Worm (Caenorhabditis elegans) whole organism, L3 larva: ENCODE results near the gene ugt-17.

Experiments
- R02D3.7 ChIP-seq: fragments of 150-350 bp; optimal IDR thresholded peaks from 2 replicates; lab custom pipeline; 2014; ENCODE audit warnings: missing biosample characterization, missing genetic modification characterization
- ZK546.5 ChIP-seq: sonication (generic microtip); optimal IDR thresholded peaks from 2 replicates; lab custom pipeline; 2017; ENCODE audit warnings: missing biosample characterization, missing genetic modification characterization
- aly-2 ChIP-seq: fragments of 150-350 bp; optimal IDR thresholded peaks from 2 replicates; lab custom pipeline; 2014; ENCODE audit warnings: missing biosample characterization, missing genetic modification characterization
- ceh-16 ChIP-seq: sonication (generic microtip); optimal IDR thresholded peaks from 2 replicates; lab custom pipeline; 2017; ENCODE audit warnings: missing biosample characterization, missing genetic modification characterization
- ceh-28 ChIP-seq: fragments of 150-350 bp; optimal IDR thresholded peaks from 2 replicates; lab custom pipeline; 2014; ENCODE audit warnings: missing biosample characterization, missing genetic modification reagents, missing genetic modification characterization
- ceh-82 ChIP-seq: fragments of 150-350 bp; optimal IDR thresholded peaks from 2 replicates; lab custom pipeline; 2014; ENCODE audit warnings: missing biosample characterization, missing genetic modification characterization
- ceh-9 ChIP-seq: sonication (generic microtip); optimal IDR thresholded peaks from 2 replicates; lab custom pipeline; 2018; ENCODE audit warnings: missing biosample characterization, missing genetic modification characterization
- daf-12 ChIP-seq: fragments of 150-350 bp; optimal IDR thresholded peaks from 2 replicates; lab custom pipeline; 2014; ENCODE audit warnings: missing biosample characterization, missing genetic modification reagents, missing genetic modification characterization
- egl-27 ChIP-seq: sonication (generic microtip); optimal IDR thresholded peaks from 4 replicates; lab custom pipeline; 2017; ENCODE audit warnings: missing biosample characterization, missing genetic modification reagents, missing genetic modification characterization
- egl-5 ChIP-seq: fragments of 150-350 bp; optimal IDR thresholded peaks from 2 replicates; lab custom pipeline; 2017; ENCODE audit warnings: missing biosample characterization, missing genetic modification reagents, missing genetic modification characterization, inconsistent platforms
- elt-2 ChIP-seq: sonication (generic microtip); optimal IDR thresholded peaks from 2 replicates; lab custom pipeline; 2016; ENCODE audit warnings: missing genetic modification reagents, mild to moderate bottlenecking, missing genetic modification characterization, missing compliant biosample characterization
- elt-3 ChIP-seq, 3 experiments: fragments of 150-350 bp in 1 of 3; sonication (generic microtip) in 2 of 3; optimal IDR thresholded peaks; 2 replicates in 2 of 3; 4 replicates in 1 of 3; lab custom pipeline; 2014 to 2017; ENCODE audit warnings: missing biosample characterization in 3 of 3, missing genetic modification characterization in 3 of 3
- eor-1 ChIP-seq, 2 experiments: fragments of 150-350 bp; optimal IDR thresholded peaks; 2 replicates each; lab custom pipeline; 2014 to 2018; ENCODE audit warnings: missing biosample characterization in 2 of 2, missing genetic modification characterization in 2 of 2
- fkh-10 ChIP-seq: sonication (generic microtip); optimal IDR thresholded peaks from 2 replicates; lab custom pipeline; 2017; ENCODE audit warnings: missing biosample characterization, missing genetic modification reagents, missing genetic modification characterization
- fkh-2 ChIP-seq: fragments of 150-350 bp; optimal IDR thresholded peaks from 2 replicates; lab custom pipeline; 2014; ENCODE audit warnings: missing biosample characterization, missing genetic modification reagents, missing genetic modification characterization
- fos-1 ChIP-seq: fragments of 150-350 bp; optimal IDR thresholded peaks from 2 replicates; lab custom pipeline; 2014; ENCODE audit warnings: missing biosample characterization, missing genetic modification characterization
- jun-1 ChIP-seq: fragments of 150-350 bp; optimal IDR thresholded peaks from 2 replicates; lab custom pipeline; 2014; ENCODE audit warnings: missing biosample characterization, missing genetic modification reagents, missing genetic modification characterization
- lin-39 ChIP-seq: fragments of 150-350 bp; optimal IDR thresholded peaks from 2 replicates; lab custom pipeline; 2018; ENCODE audit warnings: missing biosample characterization, missing genetic modification reagents, missing genetic modification characterization
- lsy-12 ChIP-seq: sonication (generic microtip); optimal IDR thresholded peaks from 2 replicates; lab custom pipeline; 2016; ENCODE audit warnings: mild to moderate bottlenecking, missing genetic modification characterization, missing compliant biosample characterization
- mdl-1 ChIP-seq: fragments of 150-350 bp; optimal IDR thresholded peaks from 2 replicates; lab custom pipeline; 2014; ENCODE audit warnings: missing biosample characterization, missing genetic modification characterization
- mml-1 ChIP-seq: fragments of 150-350 bp; sonication (generic microtip); optimal IDR thresholded peaks from 3 replicates; lab custom pipeline; 2014; ENCODE audit warnings: missing biosample characterization, missing genetic modification characterization
- nhr-12 ChIP-seq: fragments of 150-350 bp; optimal IDR thresholded peaks from 2 replicates; lab custom pipeline; 2014; ENCODE audit warnings: missing biosample characterization, missing genetic modification characterization
- nhr-237 ChIP-seq: fragments of 150-350 bp; optimal IDR thresholded peaks from 2 replicates; lab custom pipeline; 2014; ENCODE audit warnings: missing biosample characterization, missing genetic modification characterization
- nhr-25 ChIP-seq: sonication (generic microtip); optimal IDR thresholded peaks from 2 replicates; lab custom pipeline; 2017; ENCODE audit warnings: missing biosample characterization, missing genetic modification characterization
- nhr-28 ChIP-seq: fragments of 150-350 bp; optimal IDR thresholded peaks from 2 replicates; lab custom pipeline; 2014; ENCODE audit warnings: missing biosample characterization, missing genetic modification characterization
- nhr-67 ChIP-seq: fragments of 150-350 bp; optimal IDR thresholded peaks from 2 replicates; lab custom pipeline; 2014; ENCODE audit warnings: missing biosample characterization, missing genetic modification characterization
- nhr-77 ChIP-seq: fragments of 150-350 bp; optimal IDR thresholded peaks from 2 replicates; lab custom pipeline; 2014; ENCODE audit warnings: missing biosample characterization, missing genetic modification characterization
- pqm-1 ChIP-seq: fragments of 150-350 bp; optimal IDR thresholded peaks from 2 replicates; lab custom pipeline; 2017; ENCODE audit warnings: missing biosample characterization, missing genetic modification characterization, inconsistent platforms
- sea-2 ChIP-seq: fragments of 150-350 bp; sonication (generic microtip); optimal IDR thresholded peaks from 4 replicates; lab custom pipeline; 2014; ENCODE audit warnings: missing biosample characterization, missing genetic modification reagents, missing genetic modification characterization
- skn-1 ChIP-seq: fragments of 150-350 bp; optimal IDR thresholded peaks from 2 replicates; lab custom pipeline; 2014; ENCODE audit warnings: missing biosample characterization, missing genetic modification characterization
- tbx-2 ChIP-seq: sonication (generic microtip); optimal IDR thresholded peaks from 2 replicates; lab custom pipeline; 2016; ENCODE audit warnings: mild to moderate bottlenecking, missing genetic modification characterization, missing compliant biosample characterization
- unc-62 ChIP-seq: fragments of 150-350 bp; sonication (generic microtip); optimal IDR thresholded peaks from 4 replicates; lab custom pipeline; 2014; ENCODE audit warnings: missing biosample characterization, missing genetic modification reagents, missing genetic modification characterization
- ztf-11 ChIP-seq: fragments of 150-350 bp; optimal IDR thresholded peaks from 2 replicates; lab custom pipeline; 2014; ENCODE audit warnings: missing biosample characterization, missing genetic modification characterization
- ztf-4 ChIP-seq: fragments of 150-350 bp; optimal IDR thresholded peaks from 2 replicates; lab custom pipeline; 2014; ENCODE audit warnings: missing biosample characterization, missing genetic modification characterization

Gene ugt-17

DNA sequence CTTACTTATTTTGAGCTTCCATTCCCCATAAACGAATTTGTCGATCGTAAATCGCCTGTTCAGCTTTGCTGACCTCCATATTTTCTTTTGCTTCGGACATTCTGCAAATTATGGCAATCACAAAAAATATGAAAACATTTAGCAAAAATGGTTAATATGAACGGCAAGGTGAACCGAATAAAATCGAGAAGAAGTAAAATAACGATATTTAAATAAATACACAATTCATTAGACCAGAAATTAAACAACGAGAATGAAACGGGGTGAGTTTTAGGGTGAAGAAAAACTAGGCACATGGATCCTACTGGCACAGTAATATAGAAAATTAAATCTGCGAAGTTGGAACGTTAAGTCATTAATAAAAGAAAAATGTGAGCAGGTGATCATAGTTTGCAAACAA lies 25.4 kb upstream of the ugt-17 start, which contains the start of gene aos-1:
aos-1 (minus strand) TSS at position 101 of the 400 bp plus-strand sequence.
- TF ChIP-seq ZK546.5 (no peak), egl-27 (tag; lab: Kevin White, UChicago) (no peak)
- TF ChIP-seq, all 47 proteins: peak for 0

DNA sequence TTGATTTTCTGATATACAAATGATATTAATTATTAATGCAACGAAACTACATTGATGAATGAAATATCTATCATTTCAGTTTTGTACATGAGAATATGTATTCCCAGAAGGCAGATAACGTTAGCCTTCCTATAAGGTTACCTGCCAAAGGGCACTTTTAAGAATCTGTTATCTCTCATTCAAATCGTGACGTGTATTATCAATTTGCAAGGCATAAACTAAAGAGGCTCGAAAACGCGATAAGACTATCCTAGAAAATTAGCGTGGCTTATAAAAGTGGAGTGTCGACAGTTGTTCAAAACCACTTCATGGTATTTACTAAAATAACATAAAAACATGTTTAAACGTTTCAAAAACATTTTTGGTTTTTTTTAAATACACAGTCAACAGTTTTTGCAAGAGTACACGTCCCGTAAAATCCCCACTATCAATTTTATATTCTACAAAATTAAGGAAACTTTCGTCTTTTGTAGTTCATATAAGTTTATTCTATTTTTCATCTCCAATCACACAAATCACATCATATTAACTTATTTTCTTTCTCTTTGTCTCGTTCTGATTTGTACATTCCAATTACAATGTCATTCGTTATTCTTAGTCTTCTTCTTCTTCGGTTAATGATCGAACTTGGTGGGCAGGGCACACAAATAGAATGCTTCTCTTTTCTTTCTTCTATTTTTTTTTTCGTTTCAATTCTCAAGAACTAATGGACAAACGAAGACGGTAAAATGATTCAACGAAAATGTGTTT lies 20.2 kb upstream of the ugt-17 start, which contains the start of gene C08B6.10:
C08B6.10 (plus strand) TSS at position 700 of the 750 bp plus-strand sequence.
- TF ChIP-seq aly-2 (tag; lab: Kevin White, UChicago) = no peak
- TF ChIP-seq nhr-237 = no peak
- TF ChIP-seq elt-2 (tag; lab: Kevin White, UChicago) = peak; percentile 68

DNA sequence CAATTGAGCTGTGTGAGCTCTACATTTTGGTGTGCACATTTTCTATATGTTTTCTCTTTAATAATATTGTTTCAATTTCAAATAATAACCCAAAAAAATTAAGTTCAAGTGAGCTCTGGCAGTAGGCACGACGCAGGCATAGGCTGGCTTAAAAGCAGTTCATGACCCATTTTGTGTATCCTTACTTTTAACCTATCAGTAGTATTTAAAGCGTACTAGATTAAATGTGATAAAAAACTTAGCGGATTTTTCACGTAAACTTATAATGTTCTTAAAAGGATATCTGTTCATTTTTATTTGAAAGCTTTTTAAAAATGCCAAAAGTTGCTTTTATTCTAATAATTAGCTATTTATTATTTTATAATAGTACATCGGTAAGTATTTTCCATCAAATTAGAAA lies 18.6 kb upstream of the ugt-17 start, which contains the start of gene C08B6.6:
C08B6.6 (plus strand) TSS at position 301 of the 400 bp plus-strand sequence.
- TF ChIP-seq ceh-28 (tag; lab: Kevin White, UChicago) (no peak), aly-2 (tag; lab: Kevin White, UChicago) (no peak), daf-12 (tag; lab: Kevin White, UChicago) (no peak), nhr-67 (tag; lab: Kevin White, UChicago) (no peak), egl-27 (tag; lab: Kevin White, UChicago) (no peak), lin-39 (tag; lab: Kevin White, UChicago) (no peak), ztf-4 (tag; lab: Kevin White, UChicago) (no peak), nhr-12 (no peak)

DNA sequence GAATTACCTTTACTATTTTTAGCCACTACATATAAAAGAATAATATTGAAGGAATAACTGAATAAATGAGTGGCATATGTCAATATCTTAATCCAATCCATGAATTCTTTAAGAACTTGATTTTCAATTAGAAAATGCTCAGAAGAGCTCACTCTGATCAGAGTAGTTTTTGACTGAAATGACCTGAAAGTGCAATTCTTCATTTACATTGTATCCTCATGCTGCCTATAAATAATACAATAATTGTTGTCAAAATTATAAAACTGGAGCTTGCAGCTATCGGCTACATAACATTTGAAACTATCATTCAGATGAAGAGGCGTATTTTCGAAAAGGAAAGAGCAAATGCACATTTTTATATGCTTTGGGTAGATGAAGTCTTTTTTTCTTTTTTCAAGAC lies 17.9 kb upstream of the ugt-17 start, which contains the start of gene srxa-19:
srxa-19 (minus strand) TSS at position 101 of the 400 bp plus-strand sequence.
- TF ChIP-seq tbx-2 (tag; lab: Kevin White, UChicago) = no peak

DNA sequence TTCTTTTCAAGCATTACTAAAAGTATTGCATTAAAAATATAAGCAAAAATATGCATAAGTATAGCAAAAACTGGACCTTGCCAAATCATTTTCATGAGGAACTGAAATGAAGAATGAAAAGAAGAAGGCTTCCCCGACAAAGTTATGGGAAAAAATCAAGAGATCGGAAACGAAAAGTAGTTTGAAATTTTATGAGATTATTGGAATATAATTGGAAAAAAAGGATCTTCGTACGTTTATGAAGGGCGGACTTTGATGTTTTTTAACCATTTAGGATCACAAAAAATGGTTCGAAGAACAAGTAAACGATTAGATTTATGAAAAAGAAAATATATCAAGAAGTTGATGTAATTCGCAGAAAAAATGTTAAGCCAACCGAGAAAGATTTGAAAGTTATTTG lies 16.1 kb upstream of the ugt-17 start, which contains the start of gene srxa-18:
srxa-18 (minus strand) TSS at position 100 of the 400 bp plus-strand sequence.
- TF ChIP-seq lsy-12 (tag; lab: Kevin White, UChicago) (no peak), elt-3 (tag; optimal IDR thresholded peaks at IDR 0.05; lab: Kevin White, UChicago) (no peak), tbx-2 (tag; lab: Kevin White, UChicago) (no peak), nhr-28 (no peak), pqm-1 (tag; lab: Kevin White, UChicago) (no peak), skn-1 (no peak), R02D3.7 (tag; lab: Kevin White, UChicago) (no peak), sea-2 (GFP tag; lab: Kevin White, UChicago) (no peak), ZK546.5 (no peak), ceh-16 (tag; lab: Kevin White, UChicago) (no peak), fkh-10 (GFP tag; lab: Kevin White, UChicago) (no peak), nhr-77 (tag; lab: Kevin White, UChicago) (no peak), nhr-25 (no peak), eor-1 (tag; optimal IDR thresholded peaks at IDR 0.05; lab: Kevin White, UChicago) (no peak), unc-62 (GFP tag; lab: Kevin White, UChicago) (no peak)

DNA sequence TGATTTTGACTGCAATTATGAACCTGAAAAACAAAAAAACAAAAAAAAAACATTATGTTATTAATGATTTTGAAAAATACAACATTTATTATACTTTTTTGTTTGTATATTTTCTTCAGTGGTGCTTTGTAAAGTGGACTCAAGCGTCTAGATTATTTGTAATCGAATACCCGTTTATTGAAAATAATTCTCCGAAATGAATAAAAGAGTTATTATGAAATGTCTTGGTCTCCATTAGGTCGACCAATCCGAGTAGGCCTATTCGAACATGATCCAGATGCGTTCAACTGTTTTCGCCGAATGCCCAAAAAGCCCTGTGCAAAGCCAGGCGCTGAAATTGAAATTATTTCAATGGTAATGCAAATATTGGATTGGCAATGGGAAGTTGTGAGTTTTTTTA lies 12.7 kb upstream of the ugt-17 start, which contains the start of gene C08B6.5:
C08B6.5 (plus strand) TSS at position 301 of the 400 bp plus-strand sequence.
- TF ChIP-seq egl-27 (tag; lab: Kevin White, UChicago) = no peak

DNA sequence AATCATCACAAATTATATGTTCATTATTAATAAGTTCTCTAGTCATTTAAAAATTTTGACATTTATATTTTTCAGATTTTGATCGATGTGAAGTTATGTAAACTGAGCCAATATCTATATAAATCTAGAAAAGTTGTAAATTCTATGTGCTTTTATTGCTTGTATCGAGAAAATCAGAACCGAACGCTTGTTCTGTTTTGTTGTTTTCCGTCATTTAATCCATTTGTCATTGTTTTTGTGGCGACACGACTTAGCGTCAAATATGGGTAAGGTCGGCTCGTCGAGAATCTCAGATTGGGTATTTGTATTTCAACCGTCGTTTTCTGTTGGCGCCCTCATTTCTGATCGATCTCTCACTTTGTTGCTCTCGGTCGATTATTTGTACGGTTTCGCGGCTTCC lies 9.6 kb upstream of the ugt-17 start, which contains the start of gene cht-5:
cht-5 (plus strand) TSS at position 301 of the 400 bp plus-strand sequence.
- TF ChIP-seq mdl-1 (tag; lab: Kevin White, UChicago) = no peak
- no peak for TF ChIP-seq nhr-28
- TF ChIP-seq nhr-67 (tag; lab: Kevin White, UChicago) = no peak

DNA sequence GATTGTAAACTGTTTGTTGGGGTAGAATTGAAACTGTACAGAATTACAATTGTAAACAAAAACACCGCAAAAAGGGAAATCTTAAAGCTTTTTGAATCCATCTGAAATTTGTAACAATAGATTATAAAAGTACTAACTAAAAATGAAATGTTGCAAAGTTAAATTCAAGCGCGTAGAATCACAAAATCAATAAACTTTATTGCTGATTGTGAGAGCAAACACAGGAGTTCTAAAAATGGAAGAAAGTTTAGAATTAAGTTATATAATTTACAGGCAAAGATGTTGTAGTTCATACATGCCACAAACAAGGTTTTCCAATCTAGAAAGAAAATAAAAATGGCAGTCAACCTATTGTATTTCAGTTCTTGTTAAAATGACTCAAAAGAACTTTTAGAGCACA lies 7.4 kb upstream of the ugt-17 start, which contains the start of gene C08B6.3:
C08B6.3 (minus strand) TSS at position 101 of the 400 bp plus-strand sequence.
- TF ChIP-seq mml-1 = no peak
- TF ChIP-seq nhr-237 = no peak
- no peak for TF ChIP-seq ceh-9 (tag; lab: Kevin White, UChicago)
- TF ChIP-seq ztf-11 (tag; lab: Kevin White, UChicago) = no peak
- no peak for TF ChIP-seq egl-5
- no peak for TF ChIP-seq ceh-16 (tag; lab: Kevin White, UChicago)
- TF ChIP-seq aly-2 (tag; lab: Kevin White, UChicago) = no peak
- TF ChIP-seq jun-1 (tag; lab: Kevin White, UChicago) = no peak
- TF ChIP-seq fos-1 (tag; lab: Kevin White, UChicago) = no peak
- no peak for TF ChIP-seq tbx-2 (tag; lab: Kevin White, UChicago)
- TF ChIP-seq R02D3.7 (tag; lab: Kevin White, UChicago) = no peak
- no peak for TF ChIP-seq lsy-12 (tag; lab: Kevin White, UChicago)
- TF ChIP-seq fkh-2 (tag; lab: Kevin White, UChicago) = no peak
- no peak for TF ChIP-seq ceh-82 (tag; lab: Kevin White, UChicago)
- TF ChIP-seq nhr-77 (tag; lab: Kevin White, UChicago) = no peak
- no peak for TF ChIP-seq egl-27 (tag; lab: Kevin White, UChicago)
- TF ChIP-seq elt-3 (tag; optimal IDR thresholded peaks at IDR 0.05; lab: Kevin White, UChicago) = no peak
